Fruit fly (Drosophila melanogaster) whole organism, embryonic: ENCODE data around the gene kri.

Experiments used
- Bdp1 ChIP-seq: fragments of 200-800 bp; sonication (Bioruptor generic); optimal IDR thresholded peaks from 3 replicates; lab custom pipeline; 2016; ENCODE audit warnings: missing biosample characterization, missing genetic modification characterization
- CG11247 ChIP-seq: fragments of 200-800 bp; sonication (Bioruptor generic); IDR thresholded peaks from 2 replicates; pipeline ENCODE4 v1.3.6; 2022; ENCODE audit warnings: missing biosample characterization, missing genetic modification characterization
- CG11456 ChIP-seq: fragments of 200-800 bp; sonication (Bioruptor generic); IDR thresholded peaks from 3 replicates; pipeline ENCODE4 v1.3.6; 2022; ENCODE audit warnings: missing biosample characterization, missing genetic modification characterization
- CG11695 ChIP-seq: fragments of 200-800 bp; sonication (Bioruptor generic); IDR thresholded peaks from 3 replicates; pipeline ENCODE4 v1.3.6; 2022; ENCODE audit warnings: missing biosample characterization, missing genetic modification characterization
- CG12299 ChIP-seq: fragments of 200-800 bp; sonication (Bioruptor generic); optimal IDR thresholded peaks from 2 replicates; lab custom pipeline; 2018; ENCODE audit warnings: missing biosample characterization, mild to moderate bottlenecking, missing genetic modification characterization
- CG12659 ChIP-seq: fragments of 200-800 bp; sonication (Bioruptor generic); optimal IDR thresholded peaks from 3 replicates; lab custom pipeline; 2017; ENCODE audit warnings: mild to moderate bottlenecking, missing biosample characterization, missing genetic modification reagents, missing genetic modification characterization
- CG13123 ChIP-seq: fragments of 200-800 bp; sonication (Bioruptor generic); optimal IDR thresholded peaks from 2 replicates; lab custom pipeline; 2016; ENCODE audit warnings: missing biosample characterization, missing genetic modification characterization
- CG14860 ChIP-seq: fragments of 200-800 bp; sonication (Bioruptor generic); IDR thresholded peaks from 3 replicates; pipeline ENCODE4 v1.3.6; 2022; ENCODE audit warnings: missing biosample characterization, missing genetic modification characterization; ENCODE audit not compliant: partially characterized antibody
- CG16813 ChIP-seq: fragments of 200-800 bp; sonication (Bioruptor generic); IDR thresholded peaks from 3 replicates; pipeline ENCODE4 v1.3.6; 2022; ENCODE audit warnings: missing biosample characterization, missing genetic modification characterization; ENCODE audit not compliant: partially characterized antibody
- CG17912 ChIP-seq: fragments of 200-800 bp; sonication (Bioruptor generic); optimal IDR thresholded peaks from 2 replicates; lab custom pipeline; 2018; ENCODE audit warnings: missing biosample characterization, mild to moderate bottlenecking, missing genetic modification characterization
- CG2120 ChIP-seq: fragments of 200-800 bp; sonication (Bioruptor generic); optimal IDR thresholded peaks from 3 replicates; lab custom pipeline; 2016; ENCODE audit warnings: missing biosample characterization, missing genetic modification characterization
- CG2199 ChIP-seq: fragments of 200-800 bp; sonication (Bioruptor generic); IDR thresholded peaks from 3 replicates; pipeline ENCODE4 v1.3.6; 2022; ENCODE audit warnings: missing biosample characterization, missing genetic modification characterization
- CG31388 ChIP-seq: fragments of 200-800 bp; sonication (Bioruptor generic); optimal IDR thresholded peaks from 2 replicates; lab custom pipeline; 2016; ENCODE audit warnings: missing biosample characterization, missing genetic modification characterization
- CG33213 ChIP-seq: fragments of 200-800 bp; sonication (Bioruptor generic); optimal IDR thresholded peaks from 3 replicates; lab custom pipeline; 2016; ENCODE audit warnings: missing biosample characterization, missing genetic modification characterization
- CG3995 ChIP-seq: fragments of 200-800 bp; sonication (Bioruptor generic); optimal IDR thresholded peaks from 3 replicates; lab custom pipeline; 2016; ENCODE audit warnings: missing biosample characterization, missing genetic modification characterization
- CG6689 ChIP-seq: fragments of 200-800 bp; sonication (Bioruptor generic); IDR thresholded peaks from 2 replicates; pipeline ENCODE4 v1.3.6; 2022; ENCODE audit warnings: missing biosample characterization, missing genetic modification characterization
- CG6813 ChIP-seq: fragments of 200-800 bp; sonication (Bioruptor generic); optimal IDR thresholded peaks from 2 replicates; lab custom pipeline; 2017; ENCODE audit warnings: missing biosample characterization, missing genetic modification characterization, mild to moderate bottlenecking, moderate library complexity, missing genetic modification reagents
- CG7745 ChIP-seq: fragments of 200-800 bp; sonication (Bioruptor generic); optimal IDR thresholded peaks from 2 replicates; lab custom pipeline; 2018; ENCODE audit warnings: missing biosample characterization, mild to moderate bottlenecking, missing genetic modification characterization, moderate library complexity
- CG9727 ChIP-seq: fragments of 200-800 bp; sonication (Bioruptor generic); optimal IDR thresholded peaks from 3 replicates; lab custom pipeline; 2017; ENCODE audit warnings: missing biosample characterization, mild to moderate bottlenecking, missing genetic modification characterization
- CHES-1-like ChIP-seq: fragments of 200-800 bp; sonication (Bioruptor generic); optimal IDR thresholded peaks from 2 replicates; lab custom pipeline; 2016; ENCODE audit warnings: missing biosample characterization, missing genetic modification characterization
- CrebB ChIP-seq: fragments of 200-800 bp; sonication (Bioruptor generic); optimal IDR thresholded peaks from 3 replicates; lab custom pipeline; 2018; ENCODE audit warnings: missing biosample characterization, mild to moderate bottlenecking, missing genetic modification characterization
- Dbx ChIP-seq: fragments of 200-800 bp; sonication (Bioruptor generic); IDR thresholded peaks from 3 replicates; pipeline ENCODE4 v1.3.6; 2022; ENCODE audit warnings: missing biosample characterization, missing genetic modification characterization
- Dfd ChIP-seq, 2 experiments: fragments of >200 bp; optimal IDR thresholded peaks; 2 replicates each; lab custom pipeline; 2017; ENCODE audit warnings: missing biosample characterization in 2 of 2, missing genetic modification characterization in 2 of 2
- ERR ChIP-seq: fragments of 200-800 bp; sonication (Bioruptor generic); optimal IDR thresholded peaks from 2 replicates; lab custom pipeline; 2016; ENCODE audit warnings: missing biosample characterization, missing genetic modification characterization
- Eip74EF ChIP-seq, 2 experiments: fragments of 200-800 bp in 1 of 2; fragments of >200 bp in 1 of 2; sonication (Bioruptor generic) in 1 of 2; optimal IDR thresholded peaks; 2 replicates each; lab custom pipeline; 2017 to 2019; ENCODE audit warnings: missing biosample characterization in 2 of 2, missing genetic modification characterization in 2 of 2, mild to moderate bottlenecking in 1 of 2, moderate library complexity in 1 of 2
- H2.0 ChIP-seq: fragments of 200-800 bp; sonication (Bioruptor generic); IDR thresholded peaks from 2 replicates; pipeline ENCODE4 v1.3.6; 2022; ENCODE audit warnings: missing biosample characterization, missing genetic modification characterization
- Nf-YA ChIP-seq: fragments of 200-800 bp; sonication (Bioruptor generic); IDR thresholded peaks from 2 replicates; pipeline ENCODE4 v1.3.6; 2022; ENCODE audit warnings: missing biosample characterization, missing genetic modification characterization
- Nf-YC ChIP-seq: fragments of 200-800 bp; optimal IDR thresholded peaks from 3 replicates; lab custom pipeline; 2019; ENCODE audit warnings: missing biosample characterization, mild to moderate bottlenecking, missing genetic modification characterization, moderate library complexity
- Opbp ChIP-seq: fragments of 200-800 bp; sonication (Bioruptor generic); IDR thresholded peaks from 3 replicates; pipeline ENCODE4 v1.3.6; 2022; ENCODE audit warnings: missing biosample characterization, missing genetic modification characterization; ENCODE audit not compliant: partially characterized antibody
- Rx ChIP-seq: fragments of 200-800 bp; sonication (Bioruptor generic); IDR thresholded peaks from 2 replicates; pipeline ENCODE4 v1.3.6; 2022; ENCODE audit warnings: missing biosample characterization, missing genetic modification characterization
- Sin3A ChIP-seq: fragments of >200 bp; optimal IDR thresholded peaks from 2 replicates; lab custom pipeline; 2018
- Sry-δ ChIP-seq: fragments of 200-800 bp; sonication (Bioruptor generic); optimal IDR thresholded peaks from 2 replicates; lab custom pipeline; 2016; ENCODE audit warnings: missing biosample characterization, missing genetic modification characterization
- Xbp1 ChIP-seq: fragments of 200-800 bp; sonication (Bioruptor generic); optimal IDR thresholded peaks from 3 replicates; lab custom pipeline; 2016; ENCODE audit warnings: missing biosample characterization, mild to moderate bottlenecking, missing genetic modification characterization
- ab ChIP-seq: fragments of 200-800 bp; sonication (Bioruptor generic); optimal IDR thresholded peaks from 2 replicates; lab custom pipeline; 2016; ENCODE audit warnings: missing biosample characterization, missing genetic modification characterization
- al ChIP-seq: fragments of 200-800 bp; sonication (Bioruptor generic); IDR thresholded peaks from 2 replicates; pipeline ENCODE4 v1.3.6; 2022; ENCODE audit warnings: missing biosample characterization, missing genetic modification characterization
- disco-r ChIP-seq: fragments of 200-800 bp; sonication (Bioruptor generic); optimal IDR thresholded peaks from 2 replicates; lab custom pipeline; 2016; ENCODE audit warnings: missing biosample characterization, missing genetic modification characterization
- ewg ChIP-seq: fragments of 200-800 bp; sonication (Bioruptor generic); optimal IDR thresholded peaks from 3 replicates; lab custom pipeline; 2017; ENCODE audit warnings: mild to moderate bottlenecking, missing biosample characterization, missing genetic modification reagents, missing genetic modification characterization
- hkb ChIP-seq, 2 experiments: fragments of 200-800 bp in 1 of 2; fragments of >200 bp in 1 of 2; sonication (Bioruptor generic) in 1 of 2; IDR thresholded peaks in 1 of 2; optimal IDR thresholded peaks in 1 of 2; 2 replicates each; pipeline versions ENCODE4 v1.3.6 to Lab custom; 2017 to 2022; ENCODE audit warnings: missing biosample characterization in 1 of 2, missing genetic modification characterization in 1 of 2
- hth ChIP-seq: fragments of >200 bp; optimal IDR thresholded peaks from 2 replicates; lab custom pipeline; 2017; ENCODE audit warnings: inconsistent platforms
- ind ChIP-seq: fragments of 200-800 bp; sonication (Bioruptor generic); optimal IDR thresholded peaks from 3 replicates; lab custom pipeline; 2016; ENCODE audit warnings: missing biosample characterization, missing genetic modification characterization
- lab ChIP-seq: fragments of 200-800 bp; sonication (Bioruptor generic); optimal IDR thresholded peaks from 3 replicates; lab custom pipeline; 2017; ENCODE audit warnings: missing biosample characterization, missing genetic modification characterization, mild to moderate bottlenecking, moderate library complexity, missing genetic modification reagents
- lilli ChIP-seq: fragments of 200-800 bp; sonication (Bioruptor generic); optimal IDR thresholded peaks from 3 replicates; lab custom pipeline; 2016; ENCODE audit warnings: missing biosample characterization, missing genetic modification characterization
- mld ChIP-seq: fragments of 200-800 bp; sonication (Bioruptor generic); IDR thresholded peaks from 3 replicates; pipeline ENCODE4 v1.3.6; 2022; ENCODE audit warnings: missing biosample characterization, missing genetic modification characterization; ENCODE audit not compliant: partially characterized antibody
- psq ChIP-seq: fragments of 200-800 bp; sonication (Bioruptor generic); optimal IDR thresholded peaks from 2 replicates; lab custom pipeline; 2017; ENCODE audit warnings: missing biosample characterization, missing genetic modification characterization
- pzg ChIP-seq: fragments of 200-800 bp; sonication (Bioruptor generic); optimal IDR thresholded peaks from 3 replicates; lab custom pipeline; 2018; ENCODE audit warnings: missing biosample characterization, mild to moderate bottlenecking, missing genetic modification characterization, moderate library complexity
- row ChIP-seq: fragments of 200-800 bp; sonication (Bioruptor generic); IDR thresholded peaks from 3 replicates; pipeline ENCODE4 v1.3.6; 2022; ENCODE audit warnings: missing biosample characterization, missing genetic modification characterization
- run ChIP-seq: fragments of 200-800 bp; sonication (Bioruptor generic); optimal IDR thresholded peaks from 3 replicates; lab custom pipeline; 2018; ENCODE audit warnings: missing biosample characterization, mild to moderate bottlenecking, missing genetic modification characterization
- zen ChIP-seq: fragments of 200-800 bp; sonication (Bioruptor generic); optimal IDR thresholded peaks from 3 replicates; lab custom pipeline; 2018; ENCODE audit warnings: missing biosample characterization, mild to moderate bottlenecking, missing genetic modification characterization, moderate library complexity

kri gene

DNA sequence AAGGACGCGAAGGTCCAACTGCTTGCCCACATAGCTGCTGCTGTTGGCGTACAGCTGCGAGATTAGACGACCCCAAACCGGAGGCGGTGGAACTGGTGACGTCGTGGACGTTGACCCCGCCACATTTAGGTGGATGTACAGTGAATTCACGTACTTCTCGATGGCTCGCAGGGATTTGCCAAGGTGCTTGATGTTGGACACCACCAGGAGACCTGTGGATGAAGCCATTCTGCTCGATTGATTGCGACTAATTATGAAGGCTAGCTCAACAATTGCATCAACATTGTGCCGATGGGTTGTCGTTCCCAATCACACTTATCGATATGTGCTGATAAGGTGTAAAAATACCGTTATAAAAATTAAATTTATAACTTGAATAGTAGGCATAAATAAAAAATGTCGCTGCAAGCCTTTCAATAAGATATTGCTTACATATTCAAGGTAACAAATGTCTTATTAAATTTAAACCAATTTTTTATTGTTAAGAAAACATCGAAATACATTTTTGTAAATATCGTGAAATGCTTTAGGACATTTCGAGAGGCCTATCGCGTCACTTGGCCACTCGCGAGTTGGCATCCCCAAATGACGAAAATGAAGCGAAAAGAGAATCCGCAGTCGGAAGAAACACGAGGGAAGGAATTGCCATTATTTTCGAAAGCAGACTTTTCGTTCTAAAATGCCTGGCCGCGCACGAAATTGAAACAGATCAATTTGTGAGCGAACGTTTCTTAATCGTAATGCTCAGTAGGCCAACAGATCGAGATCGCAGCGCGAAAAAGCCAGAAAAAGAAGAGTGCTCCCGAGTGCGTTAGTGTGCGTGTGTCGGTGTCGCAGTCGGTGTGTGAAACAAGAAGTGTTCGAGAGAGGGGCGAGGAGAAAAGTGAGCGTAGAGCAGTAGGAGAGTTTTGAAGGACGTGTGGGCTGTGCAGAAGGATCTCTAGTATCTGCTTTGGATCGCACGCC is 42.0 kb upstream of the kri start, which contains the start of the genes Ppat-Dpck and scny (continued):
- TF ChIP-seq CG11456 (GFP tag; lab: Robert Waterston, UW) (no peak), CG13123 (no peak), CG31388 (GFP tag; lab: Kevin White, UChicago) (no peak), ERR (GFP tag; lab: Kevin White, UChicago) (no peak), CG9727 (GFP tag; lab: Kevin White, UChicago) (no peak), Eip74EF (GFP tag; optimal IDR thresholded peaks at IDR 0.05; lab: Kevin White, UChicago) (no peak), row (peak; percentile 77), Sry-δ (GFP tag; lab: Kevin White, UChicago) (peak; percentile 82), pzg (GFP tag; lab: Kevin White, UChicago) (peak; percentile 83), mld (GFP tag; lab: Robert Waterston, UW) (peak; percentile 86; the same call in 2 of the 3 replicates), Rx (GFP tag; lab: Robert Waterston, UW) (no peak), CG3995 (peak; percentile 93), CHES-1-like (GFP tag; lab: Kevin White, UChicago) (peak; percentile 47), Xbp1 (peak; percentile 17), CG12299 (tag; lab: Kevin White, UChicago) (peak; percentile 48), H2.0 (GFP tag; lab: Robert Waterston, UW) (no peak), CG11247 (GFP tag; lab: Robert Waterston, UW) (0 out of 2 replicates have a peak, but pooled peaks have one; percentile 30), CG2120 (GFP tag; lab: Kevin White, UChicago) (peak; percentile 27), CG7745 (tag; lab: Kevin White, UChicago) (no peak), ab (GFP tag; lab: Kevin White, UChicago) (no peak), run (no peak), CG12659 (peak; percentile 75), CG6689 (GFP tag; lab: Robert Waterston, UW) (no peak), CG16813 (peak; percentile 92), CG11695 (GFP tag; lab: Robert Waterston, UW) (no peak), Opbp (GFP tag; lab: Robert Waterston, UW) (peak; percentile 89), CG2199 (GFP tag; lab: Robert Waterston, UW) (no peak), Bdp1 (no peak), CG17912 (no peak), ind (GFP tag; lab: Kevin White, UChicago) (no peak), ewg (GFP tag; lab: Kevin White, UChicago) (no peak), CG33213 (GFP tag; lab: Kevin White, UChicago) (peak; percentile 19), CG14860 (GFP tag; lab: Robert Waterston, UW) (peak; percentile 82), Dbx (GFP tag; lab: Robert Waterston, UW) (0 out of 3 replicates have a peak, but pooled peaks have one; percentile 39), al (no peak), Dfd (GFP tag; optimal IDR thresholded peaks at IDR 0.05; lab: Kevin White, UChicago) (no peak), psq (peak; percentile 99), CG6813 (GFP tag; lab: Kevin White, UChicago) (no peak), zen (peak; percentile 58), lab (no peak), lilli (GFP tag; lab: Kevin White, UChicago) (peak; percentile 7), Sin3A (lab: Kevin White, UChicago) (peak; percentile 89), disco-r (no peak), CrebB (tag; lab: Kevin White, UChicago) (no peak), Nf-YA (GFP tag; lab: Robert Waterston, UW) (no peak), hth (lab: Kevin White, UChicago) (no peak), Nf-YC (tag; lab: Kevin White, UChicago) (peak; percentile 49), hkb (optimal IDR thresholded peaks at IDR 0.05; lab: Kevin White, UChicago) (peak; percentile 60), hkb (GFP tag; IDR thresholded peaks at IDR 0.05; lab: Robert Waterston, UW) (0 out of 2 replicates have a peak, but pooled peaks have one; percentile 10)
